Fruit fly (Drosophila melanogaster) whole organism, embryonic: ENCODE data around the gene CG43347.

Experiments used
- ATbp ChIP-seq: fragments of 200-800 bp; sonication (Bioruptor generic); optimal IDR thresholded peaks from 2 replicates; lab custom pipeline; 2017; ENCODE audit warnings: missing biosample characterization, mild to moderate bottlenecking, missing genetic modification characterization, missing genetic modification reagents
- Bgb ChIP-seq: fragments of 200-800 bp; sonication (Bioruptor generic); IDR thresholded peaks from 2 replicates; pipeline ENCODE4 v1.3.6; 2022; ENCODE audit warnings: missing biosample characterization, missing genetic modification characterization; ENCODE audit not compliant: partially characterized antibody
- CG10462 ChIP-seq: fragments of 200-800 bp; sonication (Bioruptor generic); optimal IDR thresholded peaks from 2 replicates; lab custom pipeline; 2016; ENCODE audit warnings: missing biosample characterization, missing genetic modification characterization
- CG10543 ChIP-seq: fragments of 200-800 bp; sonication (Bioruptor generic); optimal IDR thresholded peaks from 3 replicates; lab custom pipeline; 2017; ENCODE audit warnings: missing biosample characterization, mild to moderate bottlenecking, missing genetic modification characterization, moderate library complexity
- CG10979 ChIP-seq: fragments of 200-800 bp; sonication (Bioruptor generic); optimal IDR thresholded peaks from 2 replicates; lab custom pipeline; 2018; ENCODE audit warnings: missing biosample characterization, mild to moderate bottlenecking, missing genetic modification characterization, moderate library complexity
- CG11696 ChIP-seq: fragments of 200-800 bp; sonication (Bioruptor generic); IDR thresholded peaks from 2 replicates; pipeline ENCODE4 v1.3.6; 2022; ENCODE audit warnings: missing biosample characterization, missing genetic modification characterization
- CG13894 ChIP-seq: fragments of 200-800 bp; sonication (Bioruptor generic); optimal IDR thresholded peaks from 3 replicates; lab custom pipeline; 2018; ENCODE audit warnings: missing biosample characterization, mild to moderate bottlenecking, missing genetic modification characterization, moderate library complexity
- CG15514 ChIP-seq: fragments of 200-800 bp; sonication (Bioruptor generic); optimal IDR thresholded peaks from 3 replicates; lab custom pipeline; 2017; ENCODE audit warnings: missing biosample characterization, missing genetic modification characterization, mild to moderate bottlenecking, moderate library complexity, missing genetic modification reagents
- CG17568 ChIP-seq: fragments of 200-800 bp; sonication (Bioruptor generic); optimal IDR thresholded peaks from 2 replicates; lab custom pipeline; 2018; ENCODE audit warnings: missing biosample characterization, mild to moderate bottlenecking, missing genetic modification characterization, moderate library complexity
- CG18599 ChIP-seq: fragments of 200-800 bp; sonication (Bioruptor generic); optimal IDR thresholded peaks from 3 replicates; lab custom pipeline; 2017; ENCODE audit warnings: missing biosample characterization, missing genetic modification characterization, mild to moderate bottlenecking, moderate library complexity, missing genetic modification reagents
- CG34422 ChIP-seq: fragments of 200-800 bp; sonication (Bioruptor generic); IDR thresholded peaks from 3 replicates; pipeline ENCODE4 v1.3.6; 2022; ENCODE audit warnings: missing biosample characterization, missing genetic modification characterization
- CG6689 ChIP-seq: fragments of 200-800 bp; sonication (Bioruptor generic); IDR thresholded peaks from 2 replicates; pipeline ENCODE4 v1.3.6; 2022; ENCODE audit warnings: missing biosample characterization, missing genetic modification characterization
- CG9437 ChIP-seq: fragments of 200-800 bp; sonication (Bioruptor generic); optimal IDR thresholded peaks from 2 replicates; lab custom pipeline; 2018; ENCODE audit warnings: missing biosample characterization, mild to moderate bottlenecking, missing genetic modification characterization
- CkIIα-i1 ChIP-seq: fragments of 200-800 bp; sonication (Bioruptor generic); IDR thresholded peaks from 2 replicates; pipeline ENCODE4 v1.3.6; 2022; ENCODE audit warnings: missing biosample characterization, missing genetic modification characterization
- CoRest ChIP-seq: fragments of 200-800 bp; sonication (Bioruptor generic); optimal IDR thresholded peaks from 3 replicates; lab custom pipeline; 2018; ENCODE audit warnings: missing biosample characterization, mild to moderate bottlenecking, missing genetic modification characterization, moderate library complexity
- D19A ChIP-seq: fragments of 200-800 bp; optimal IDR thresholded peaks from 3 replicates; lab custom pipeline; 2019; ENCODE audit warnings: missing biosample characterization, mild to moderate bottlenecking, missing genetic modification characterization, moderate library complexity
- Deaf1 ChIP-seq: fragments of 200-800 bp; optimal IDR thresholded peaks from 3 replicates; lab custom pipeline; 2019; ENCODE audit warnings: missing biosample characterization, mild to moderate bottlenecking, missing genetic modification characterization, moderate library complexity
- Dfd ChIP-seq, 2 experiments: fragments of >200 bp; optimal IDR thresholded peaks; 2 replicates each; lab custom pipeline; 2017; ENCODE audit warnings: missing biosample characterization in 2 of 2, missing genetic modification characterization in 2 of 2
- Dp ChIP-seq: fragments of 200-800 bp; sonication (Bioruptor generic); optimal IDR thresholded peaks from 2 replicates; lab custom pipeline; 2018; ENCODE audit warnings: missing biosample characterization, mild to moderate bottlenecking, missing genetic modification characterization, moderate library complexity
- E2f2 ChIP-seq: fragments of 200-800 bp; sonication (Bioruptor generic); IDR thresholded peaks from 2 replicates; pipeline ENCODE4 v1.3.6; 2022; ENCODE audit warnings: missing biosample characterization, missing genetic modification characterization
- Ets65A ChIP-seq: fragments of 200-800 bp; sonication (Bioruptor generic); peaks from one replicate; lab custom pipeline; 2016; ENCODE audit warnings: missing biosample characterization, missing genetic modification characterization
- Hmr ChIP-seq: fragments of 200-800 bp; sonication (Bioruptor generic); optimal IDR thresholded peaks from 3 replicates; lab custom pipeline; 2017; ENCODE audit warnings: mild to moderate bottlenecking, missing biosample characterization, missing genetic modification reagents, missing genetic modification characterization
- Hr39 ChIP-seq: fragments of >200 bp; optimal IDR thresholded peaks from 2 replicates; lab custom pipeline; 2017
- Lim3 ChIP-seq: fragments of 200-800 bp; sonication (Bioruptor generic); IDR thresholded peaks from 2 replicates; pipeline ENCODE4 v1.3.6; 2022; ENCODE audit warnings: missing biosample characterization, missing genetic modification characterization
- Med ChIP-seq: fragments of 200-800 bp; sonication (Bioruptor generic); peaks from one replicate; lab custom pipeline; 2016; ENCODE audit warnings: missing biosample characterization, missing genetic modification characterization, mild to moderate bottlenecking, inconsistent platforms, moderate library complexity
- NK7.1 ChIP-seq: fragments of 200-800 bp; sonication (Bioruptor generic); optimal IDR thresholded peaks from 3 replicates; lab custom pipeline; 2016; ENCODE audit warnings: missing biosample characterization, missing genetic modification characterization
- Oaz ChIP-seq: fragments of 200-800 bp; sonication (Bioruptor generic); IDR thresholded peaks from 2 replicates; pipeline ENCODE4 v1.3.6; 2022; ENCODE audit warnings: missing biosample characterization, missing genetic modification characterization
- Stat92E ChIP-seq, 3 experiments: fragments of >200 bp in 2 of 3; fragments of 200-800 bp in 1 of 3; sonication (Bioruptor generic) in 1 of 3; optimal IDR thresholded peaks; 2 replicates each; lab custom pipeline; 2017 to 2019; ENCODE audit warnings: missing biosample characterization in 3 of 3, missing genetic modification characterization in 3 of 3, mild to moderate bottlenecking in 1 of 3, moderate library complexity in 1 of 3
- Tbp ChIP-seq: fragments of >200 bp; optimal IDR thresholded peaks from 2 replicates; lab custom pipeline; 2018; ENCODE audit warnings: missing biosample characterization, missing genetic modification characterization
- ab ChIP-seq: fragments of 200-800 bp; sonication (Bioruptor generic); optimal IDR thresholded peaks from 2 replicates; lab custom pipeline; 2016; ENCODE audit warnings: missing biosample characterization, missing genetic modification characterization
- abd-A ChIP-seq: fragments of 200-800 bp; sonication (Bioruptor generic); optimal IDR thresholded peaks from 3 replicates; lab custom pipeline; 2019; ENCODE audit warnings: missing biosample characterization, mild to moderate bottlenecking, missing genetic modification characterization, moderate library complexity
- btn ChIP-seq: fragments of 200-800 bp; sonication (Bioruptor generic); optimal IDR thresholded peaks from 2 replicates; lab custom pipeline; 2016; ENCODE audit warnings: missing biosample characterization, missing genetic modification characterization
- chm ChIP-seq: fragments of 200-800 bp; sonication (Bioruptor generic); IDR thresholded peaks from 2 replicates; pipeline ENCODE4 v1.3.6; 2022; ENCODE audit warnings: missing biosample characterization, missing genetic modification characterization
- crol ChIP-seq: fragments of 200-800 bp; sonication (Bioruptor generic); IDR thresholded peaks from 2 replicates; pipeline ENCODE4 v1.3.6; 2022; ENCODE audit warnings: missing biosample characterization, missing genetic modification characterization
- crp ChIP-seq, 2 experiments: fragments of 200-800 bp; sonication (Bioruptor generic); optimal IDR thresholded peaks; 2 replicates in 1 of 2; 3 replicates in 1 of 2; lab custom pipeline; 2017; ENCODE audit warnings: missing biosample characterization in 2 of 2, missing genetic modification characterization in 2 of 2, mild to moderate bottlenecking in 1 of 2, moderate library complexity in 1 of 2
- eve ChIP-seq, 2 experiments: fragments of >200 bp; optimal IDR thresholded peaks; 2 replicates each; lab custom pipeline; 2017; ENCODE audit warnings: missing biosample characterization in 2 of 2, missing genetic modification characterization in 2 of 2
- eyg ChIP-seq: fragments of 200-800 bp; sonication (Bioruptor generic); optimal IDR thresholded peaks from 3 replicates; lab custom pipeline; 2016; ENCODE audit warnings: missing biosample characterization, missing genetic modification characterization
- fd102C ChIP-seq: fragments of 200-800 bp; sonication (Bioruptor generic); optimal IDR thresholded peaks from 2 replicates; lab custom pipeline; 2018; ENCODE audit warnings: missing biosample characterization, mild to moderate bottlenecking, missing genetic modification characterization, moderate library complexity
- her ChIP-seq: fragments of 200-800 bp; sonication (Bioruptor generic); optimal IDR thresholded peaks from 2 replicates; lab custom pipeline; 2016; ENCODE audit warnings: missing biosample characterization, missing genetic modification characterization
- org-1 ChIP-seq: fragments of 200-800 bp; sonication (Bioruptor generic); optimal IDR thresholded peaks from 2 replicates; lab custom pipeline; 2017; ENCODE audit warnings: missing biosample characterization, missing genetic modification characterization
- pan ChIP-seq, 4 experiments: fragments of >200 bp in 3 of 4; fragments of 200-800 bp in 1 of 4; sonication (Bioruptor generic) in 1 of 4; optimal IDR thresholded peaks in 3 of 4; IDR thresholded peaks in 1 of 4; 2 replicates each; pipeline versions ENCODE4 v1.3.6 to Lab custom; 2017 to 2022; ENCODE audit warnings: missing biosample characterization in 2 of 4, missing genetic modification characterization in 2 of 4, mixed read lengths in 1 of 4
- sens ChIP-seq: fragments of 200-800 bp; sonication (Bioruptor generic); peaks from one replicate; lab custom pipeline; 2016; ENCODE audit warnings: missing biosample characterization, missing genetic modification characterization
- trem ChIP-seq: fragments of 200-800 bp; optimal IDR thresholded peaks from 3 replicates; lab custom pipeline; 2019; ENCODE audit warnings: missing biosample characterization, mild to moderate bottlenecking, missing genetic modification characterization, moderate library complexity
- unpg ChIP-seq: fragments of 200-800 bp; sonication (Bioruptor generic); optimal IDR thresholded peaks from 3 replicates; lab custom pipeline; 2018; ENCODE audit warnings: missing biosample characterization, mild to moderate bottlenecking, missing genetic modification characterization, moderate library complexity

CG43347 gene

dm6 chrX:10613568-10613967 lies 6.4 kb downstream of the CG43347 start:
- peak; percentile 1 for TF ChIP-seq CG10543
- peak; percentile 97 for TF ChIP-seq abd-A (tag; lab: Kevin White, UChicago)
- no peak for TF ChIP-seq CG17568 (GFP tag; lab: Kevin White, UChicago)
- TF ChIP-seq NK7.1 (GFP tag; lab: Kevin White, UChicago) = no peak
- TF ChIP-seq btn = no peak
- 0 out of 2 replicates have a peak, but pooled peaks have one; percentile 14 for TF ChIP-seq Bgb (GFP tag; lab: Robert Waterston, UW)
- TF ChIP-seq Deaf1 (tag; lab: Kevin White, UChicago) = peak; percentile 29
- TF ChIP-seq CG15514 (GFP tag; lab: Kevin White, UChicago) = peak; percentile 97
- TF ChIP-seq Ets65A (GFP tag; lab: Kevin White, UChicago) = peak; percentile 58
- peak; percentile 9 for TF ChIP-seq Hmr
- peak; percentile 25 for TF ChIP-seq CG18599
- TF ChIP-seq Tbp (GFP tag; lab: Kevin White, UChicago) = no peak
- peak; percentile 64 for TF ChIP-seq crol (GFP tag; lab: Robert Waterston, UW)
- TF ChIP-seq CG11696 = peak; percentile 49; the same call in 1 of the 2 replicates
- no peak for TF ChIP-seq chm
- TF ChIP-seq CG13894 (tag; lab: Kevin White, UChicago) = peak; percentile 56
- TF ChIP-seq, all 482 proteins: peak for 11

dm6 chrX:10607629-10608028 lies 12.4 kb downstream of the CG43347 start:
- TF ChIP-seq fd102C (GFP tag; lab: Kevin White, UChicago) = no peak
- TF ChIP-seq Dfd (GFP tag; optimal IDR thresholded peaks at IDR 0.05; lab: Kevin White, UChicago) = peak in 1 of 2 experiments; percentile 16
- TF ChIP-seq ab = no peak
- peak; percentile 19 for TF ChIP-seq Med (GFP tag; lab: Kevin White, UChicago)
- no peak for TF ChIP-seq Oaz (GFP tag; lab: Robert Waterston, UW)
- peak; percentile 10 for TF ChIP-seq Ets65A (GFP tag; lab: Kevin White, UChicago)
- no peak for TF ChIP-seq CoRest (tag; lab: Kevin White, UChicago)

dm6 chrX:10606889-10607478 lies 13.0 kb downstream of the CG43347 start:
- no peak for TF ChIP-seq E2f2 (GFP tag; lab: Robert Waterston, UW)
- TF ChIP-seq D19A (tag; lab: Kevin White, UChicago) = no peak
- no peak for TF ChIP-seq CG10543
- TF ChIP-seq trem (tag; lab: Kevin White, UChicago) = no peak
- TF ChIP-seq unpg (GFP tag; lab: Kevin White, UChicago) = no peak
- TF ChIP-seq eve (GFP tag; optimal IDR thresholded peaks at IDR 0.05; lab: Kevin White, UChicago) = no peak
- no peak for TF ChIP-seq Med (GFP tag; lab: Kevin White, UChicago)
- TF ChIP-seq Lim3 = no peak
- TF ChIP-seq eyg = no peak
- no peak for TF ChIP-seq CkIIα-i1
- TF ChIP-seq org-1 (GFP tag; lab: Kevin White, UChicago) = no peak
- TF ChIP-seq pan (optimal IDR thresholded peaks at IDR 0.05; lab: Kevin White, UChicago) = no peak
- peak in 1 of 2 experiments; percentile 21 for TF ChIP-seq pan (GFP tag; optimal IDR thresholded peaks at IDR 0.05 in 1 of 2, IDR thresholded peaks at IDR 0.05 in 1 of 2)
- TF ChIP-seq sens (GFP tag; lab: Kevin White, UChicago) = peak; percentile 34
- no peak for TF ChIP-seq Stat92E (GFP tag; optimal IDR thresholded peaks at IDR 0.05; lab: Kevin White, UChicago)
- TF ChIP-seq Hr39 (lab: Kevin White, UChicago) = peak; percentile 93
- TF ChIP-seq CG10979 = no peak
- TF ChIP-seq CG6689 (GFP tag; lab: Robert Waterston, UW) = no peak
- no peak for TF ChIP-seq crp (GFP tag; optimal IDR thresholded peaks at IDR 0.05; lab: Kevin White, UChicago)
- TF ChIP-seq CG34422 (GFP tag; lab: Robert Waterston, UW) = no peak
- no peak for TF ChIP-seq ATbp (GFP tag; lab: Kevin White, UChicago)
- TF ChIP-seq CG9437 = no peak
- no peak for TF ChIP-seq CG10462 (GFP tag; lab: Kevin White, UChicago)
- no peak for TF ChIP-seq Dp (GFP tag; lab: Kevin White, UChicago)
- TF ChIP-seq her (GFP tag; lab: Kevin White, UChicago) = no peak
